Worm (Caenorhabditis elegans) whole organism, young adult: ENCODE results near the gene dao-2.
A peak's percentile ranks its signal among the peaks of the same experiment; 100 is the strongest.

Experiments used
- C06A6.2 ChIP-seq: fragments of 200-800 bp; sonication (Bioruptor generic); conservative IDR thresholded peaks from 2 replicates; pipeline ENCODE4 v1.3.6; 2022; ENCODE audit warnings: missing genetic modification characterization, missing compliant biosample characterization
- C17E4.6 ChIP-seq: fragments of 200-800 bp; sonication (Bioruptor generic); IDR thresholded peaks from 2 replicates; pipeline ENCODE4 v1.3.6; 2022; ENCODE audit warnings: missing genetic modification reagents, missing genetic modification characterization, missing compliant biosample characterization
- D2030.7 ChIP-seq: fragments of 200-800 bp; sonication (Bioruptor generic); IDR thresholded peaks from 2 replicates; pipeline ENCODE4 v1.3.6; 2022; ENCODE audit warnings: missing genetic modification reagents, missing genetic modification characterization, missing compliant biosample characterization
- F10E7.11 ChIP-seq: sonication (generic microtip); optimal IDR thresholded peaks from 2 replicates; lab custom pipeline; 2017; ENCODE audit warnings: mild to moderate bottlenecking, missing genetic modification characterization, moderate library complexity, missing compliant biosample characterization
- F33H1.4 ChIP-seq: fragments of 200-800 bp; sonication (Bioruptor generic); IDR thresholded peaks from 2 replicates; pipeline ENCODE4 v1.3.6; 2022; ENCODE audit warnings: missing genetic modification reagents, missing genetic modification characterization, missing compliant biosample characterization
- F57C9.4 ChIP-seq: sonication (generic microtip); optimal IDR thresholded peaks from 2 replicates; lab custom pipeline; 2017; ENCODE audit warnings: mild to moderate bottlenecking, missing genetic modification characterization, missing compliant biosample characterization
- K11D2.4 ChIP-seq: fragments of 200-800 bp; sonication (Bioruptor generic); IDR thresholded peaks from 2 replicates; pipeline ENCODE4 v1.3.6; 2022; ENCODE audit warnings: missing genetic modification reagents, missing genetic modification characterization, missing compliant biosample characterization
- K12H6.12 ChIP-seq: fragments of 200-800 bp; sonication (Bioruptor generic); optimal IDR thresholded peaks from 2 replicates; lab custom pipeline; 2018; ENCODE audit warnings: mild to moderate bottlenecking, missing genetic modification characterization, missing compliant biosample characterization
- Y53G8AR.9 ChIP-seq: fragments of 200-800 bp; sonication (Bioruptor generic); conservative IDR thresholded peaks from 2 replicates; pipeline ENCODE4 v1.3.6; 2022; ENCODE audit warnings: missing genetic modification reagents, missing genetic modification characterization, missing compliant biosample characterization
- Y67H2A.10 ChIP-seq: fragments of 200-800 bp; sonication (Bioruptor generic); conservative IDR thresholded peaks from 2 replicates; pipeline ENCODE4 v1.3.6; 2022; ENCODE audit warnings: missing genetic modification reagents, missing genetic modification characterization, missing compliant biosample characterization
- Y79H2A.3 ChIP-seq: fragments of 200-800 bp; sonication (Bioruptor generic); conservative IDR thresholded peaks from 2 replicates; pipeline ENCODE4 v1.3.6; 2022; ENCODE audit warnings: missing genetic modification reagents, missing genetic modification characterization, missing compliant biosample characterization
- bed-2 ChIP-seq: fragments of 200-800 bp; sonication (Bioruptor generic); IDR thresholded peaks from 2 replicates; pipeline ENCODE4 v1.3.6; 2022; ENCODE audit warnings: missing genetic modification reagents, missing genetic modification characterization, missing compliant biosample characterization
- dpl-1 ChIP-seq: fragments of 150-350 bp; optimal IDR thresholded peaks from 2 replicates; lab custom pipeline; 2014; ENCODE audit warnings: missing biosample characterization, missing genetic modification reagents, missing genetic modification characterization
- efl-1 ChIP-seq: fragments of 150-350 bp; optimal IDR thresholded peaks from 2 replicates; lab custom pipeline; 2014; ENCODE audit warnings: missing biosample characterization, missing genetic modification reagents, missing genetic modification characterization
- egl-44 ChIP-seq: fragments of 200-800 bp; sonication (Bioruptor generic); IDR thresholded peaks from 2 replicates; pipeline ENCODE4 v1.3.6; 2022; ENCODE audit warnings: missing genetic modification reagents, missing genetic modification characterization, missing compliant biosample characterization
- egrh-3 ChIP-seq: fragments of 200-800 bp; sonication (Bioruptor generic); IDR thresholded peaks from 2 replicates; pipeline ENCODE4 v1.3.6; 2022; ENCODE audit warnings: missing genetic modification reagents, missing genetic modification characterization, missing compliant biosample characterization
- ets-4 ChIP-seq: fragments of 200-800 bp; sonication (Bioruptor generic); optimal IDR thresholded peaks from 2 replicates; lab custom pipeline; 2018; ENCODE audit warnings: mild to moderate bottlenecking, missing genetic modification characterization, missing compliant biosample characterization
- let-607 ChIP-seq, 2 experiments: fragments of 200-800 bp in 1 of 2; sonication (Bioruptor generic) in 1 of 2; sonication (generic microtip) in 1 of 2; optimal IDR thresholded peaks; 2 replicates each; lab custom pipeline; 2016 to 2018; ENCODE audit warnings: mild to moderate bottlenecking in 2 of 2, missing compliant biosample characterization in 2 of 2, missing genetic modification characterization in 2 of 2, moderate library complexity in 2 of 2, missing genotype in 1 of 2
- lsy-27 ChIP-seq: sonication (generic microtip); optimal IDR thresholded peaks from 2 replicates; lab custom pipeline; 2017; ENCODE audit warnings: missing genetic modification characterization, mild to moderate bottlenecking, missing compliant biosample characterization, antibody characterized with exemption, missing genotype, borderline replicate concordance; ENCODE audit not compliant: insufficient read depth
- madf-3 ChIP-seq: fragments of 200-800 bp; sonication (Bioruptor generic); IDR thresholded peaks from 2 replicates; pipeline ENCODE4 v1.3.6; 2022; ENCODE audit warnings: missing genetic modification reagents, missing genetic modification characterization, missing compliant biosample characterization
- madf-6 ChIP-seq: fragments of 200-800 bp; sonication (Bioruptor generic); IDR thresholded peaks from 2 replicates; pipeline ENCODE4 v1.3.6; 2022; ENCODE audit warnings: missing genetic modification reagents, missing genetic modification characterization, missing compliant biosample characterization
- madf-8 ChIP-seq: fragments of 200-800 bp; sonication (Bioruptor generic); conservative IDR thresholded peaks from 2 replicates; pipeline ENCODE4 v1.3.6; 2022; ENCODE audit warnings: missing genetic modification reagents, missing genetic modification characterization, missing compliant biosample characterization
- mes-4 ChIP-seq: sonication (generic microtip); optimal IDR thresholded peaks from 2 replicates; lab custom pipeline; 2016; ENCODE audit warnings: missing genotype, missing genetic modification characterization, missing compliant biosample characterization
- mxl-1 ChIP-seq: sonication (generic microtip); optimal IDR thresholded peaks from 2 replicates; lab custom pipeline; 2016; ENCODE audit warnings: missing genetic modification characterization, missing compliant biosample characterization
- nfya-2 ChIP-seq: fragments of 200-800 bp; sonication (Bioruptor generic); IDR thresholded peaks from 2 replicates; pipeline ENCODE4 v1.3.6; 2022; ENCODE audit warnings: missing genetic modification reagents, missing genetic modification characterization, missing compliant biosample characterization
- nhr-80 ChIP-seq: sonication (generic microtip); optimal IDR thresholded peaks from 2 replicates; lab custom pipeline; 2016; ENCODE audit warnings: missing genetic modification characterization, missing compliant biosample characterization
- pha-4 ChIP-seq: fragments of 150-350 bp; sonication (generic microtip); optimal IDR thresholded peaks from 2 replicates; lab custom pipeline; 2014; ENCODE audit warnings: missing biosample characterization, missing genetic modification reagents, missing genetic modification characterization
- sdz-38 ChIP-seq: sonication (generic microtip); optimal IDR thresholded peaks from 2 replicates; lab custom pipeline; 2016; ENCODE audit warnings: missing genotype, missing genetic modification characterization, missing compliant biosample characterization
- tbx-9 ChIP-seq: sonication (generic microtip); optimal IDR thresholded peaks from 2 replicates; lab custom pipeline; 2016; ENCODE audit warnings: borderline replicate concordance, missing genetic modification characterization, inconsistent platforms, missing compliant biosample characterization
- zfh-2 ChIP-seq: fragments of 200-800 bp; sonication (Bioruptor generic); conservative IDR thresholded peaks from 2 replicates; pipeline ENCODE4 v1.3.6; 2022; ENCODE audit warnings: missing genetic modification reagents, missing genetic modification characterization, missing compliant biosample characterization
- ztf-26 ChIP-seq: sonication (generic microtip); optimal IDR thresholded peaks from 2 replicates; lab custom pipeline; 2017; ENCODE audit warnings: missing genetic modification characterization, missing compliant biosample characterization
- ztf-6 ChIP-seq: fragments of 200-800 bp; sonication (Bioruptor generic); IDR thresholded peaks from 2 replicates; pipeline ENCODE4 v1.3.6; 2022; ENCODE audit warnings: missing genetic modification reagents, missing genetic modification characterization, missing compliant biosample characterization

dao-2 gene

ce11 chrII:4543568-4543967 lies 19.2 kb upstream of the dao-2 start, which contains the start of gene sra-34:
sra-34 (minus strand) TSS chrII:4543668.
- TF ChIP-seq D2030.7 (no peak), Y53G8AR.9 (GFP tag; lab: Robert Waterston, UW) (no peak), efl-1 (GFP tag; lab: Kevin White, UChicago) (no peak), madf-6 (GFP tag; lab: Robert Waterston, UW) (no peak), Y67H2A.10 (GFP tag; lab: Robert Waterston, UW) (no peak), ets-4 (GFP tag; lab: Kevin White, UChicago) (no peak), pha-4 (tag; lab: Kevin White, UChicago) (no peak), C06A6.2 (GFP tag; lab: Robert Waterston, UW) (no peak), mxl-1 (tag; lab: Kevin White, UChicago) (no peak), mes-4 (tag; lab: Kevin White, UChicago) (no peak), F10E7.11 (tag; lab: Kevin White, UChicago) (no peak), ztf-6 (GFP tag; lab: Robert Waterston, UW) (no peak), K12H6.12 (tag; lab: Kevin White, UChicago) (no peak), nhr-80 (no peak), egrh-3 (GFP tag; lab: Robert Waterston, UW) (no peak), sdz-38 (tag; lab: Kevin White, UChicago) (no peak)

DNA sequence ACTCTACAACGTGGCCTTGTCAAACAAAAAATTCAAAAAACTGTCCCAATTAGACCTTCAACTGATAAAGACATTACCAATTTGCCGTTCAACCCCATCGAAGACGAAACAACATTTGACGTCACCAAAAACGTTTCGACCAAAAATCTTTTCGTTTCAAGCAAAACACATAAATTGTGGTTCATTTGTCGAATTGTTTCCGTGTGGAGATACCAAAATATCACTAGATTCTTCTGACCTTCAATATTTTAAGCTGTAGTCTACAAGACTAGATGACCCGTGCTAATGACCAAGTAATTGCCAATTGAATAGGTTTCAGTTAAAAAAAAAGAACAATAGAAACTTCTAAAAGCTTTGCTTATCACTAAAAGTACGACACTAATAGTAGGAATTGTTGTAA lies 14.3 kb upstream of the dao-2 start:
- TF ChIP-seq tbx-9 (tag; lab: Kevin White, UChicago) (no peak), madf-8 (GFP tag; lab: Robert Waterston, UW) (no peak)

ce11 chrII:4549983-4550572 lies 12.7 kb upstream of the dao-2 start:
- no peak for TF ChIP-seq C17E4.6 (GFP tag; lab: Robert Waterston, UW)
- TF ChIP-seq ztf-26 (tag; lab: Kevin White, UChicago), result peak; percentile 3
- no peak for TF ChIP-seq F33H1.4 (GFP tag; lab: Robert Waterston, UW)
- no peak for TF ChIP-seq madf-3 (GFP tag; lab: Robert Waterston, UW)
- TF ChIP-seq F10E7.11 (tag; lab: Kevin White, UChicago), result no peak

- TF ChIP-seq zfh-2 (no peak), egl-44 (no peak), Y53G8AR.9 (GFP tag; lab: Robert Waterston, UW) (no peak), Y79H2A.3 (GFP tag; lab: Robert Waterston, UW) (no peak), F57C9.4 (tag; lab: Kevin White, UChicago) (no peak), let-607 (tag; optimal IDR thresholded peaks at IDR 0.05; lab: Kevin White, UChicago) (no peak), dpl-1 (no peak), lsy-27 (tag; lab: Kevin White, UChicago) (no peak), bed-2 (GFP tag; lab: Robert Waterston, UW) (no peak), K11D2.4 (GFP tag; lab: Robert Waterston, UW) (no peak)
- TF ChIP-seq, all 124 proteins: peak for 0
Measured at ce11 chrII:4550783-4551182, 12.0 kb upstream of the dao-2 start, which contains the start of gene K07E1.1. K07E1.1 (plus strand) TSS chrII:4551083.

- no peak for TF ChIP-seq nfya-2
- TF ChIP-seq nhr-80, result peak; percentile 30
- TF ChIP-seq, all 124 proteins: peak for 1
Measured at ce11 chrII:4552088-4552487, 10.7 kb upstream of the dao-2 start.
